Worm (Caenorhabditis elegans) whole organism, L1 larva: Measurements from ENCODE around the gene K01D12.8.

Experiments
- blmp-1 ChIP-seq: fragments of 150-350 bp; optimal IDR thresholded peaks from 2 replicates; lab custom pipeline; 2014; ENCODE audit warnings: missing biosample characterization, missing genetic modification characterization
- elt-3 ChIP-seq, 6 experiments: fragments of 150-350 bp in 1 of 6; sonication (generic microtip); optimal IDR thresholded peaks; 2 replicates each; lab custom pipeline; 2017 to 2018; ENCODE audit warnings: missing biosample characterization in 6 of 6, missing genetic modification characterization in 6 of 6, inconsistent platforms in 1 of 6
- fos-1 ChIP-seq: fragments of 150-350 bp; optimal IDR thresholded peaks from 2 replicates; lab custom pipeline; 2014; ENCODE audit warnings: missing biosample characterization, missing genetic modification characterization
- jun-1 ChIP-seq: fragments of 150-350 bp; optimal IDR thresholded peaks from 2 replicates; lab custom pipeline; 2014; ENCODE audit warnings: missing biosample characterization, missing genetic modification reagents, missing genetic modification characterization
- mep-1 ChIP-seq: fragments of 150-350 bp; optimal IDR thresholded peaks from 2 replicates; lab custom pipeline; 2014; ENCODE audit warnings: missing biosample characterization, missing genetic modification characterization
- nhr-12 ChIP-seq: sonication (generic microtip); optimal IDR thresholded peaks from 2 replicates; lab custom pipeline; 2017; ENCODE audit warnings: missing biosample characterization, missing genetic modification characterization
- pax-3 ChIP-seq: fragments of 200-800 bp; sonication (Bioruptor generic); optimal IDR thresholded peaks from 2 replicates; lab custom pipeline; 2018; ENCODE audit warnings: mild to moderate bottlenecking, missing genetic modification characterization, moderate library complexity, missing compliant biosample characterization
- pqm-1 ChIP-seq: sonication (generic microtip); optimal IDR thresholded peaks from 3 replicates; lab custom pipeline; 2017; ENCODE audit warnings: missing biosample characterization, missing genetic modification characterization
- ztf-11 ChIP-seq, 2 experiments: sonication (generic microtip); optimal IDR thresholded peaks; 2 replicates each; lab custom pipeline; 2016 to 2017; ENCODE audit warnings: missing genetic modification characterization in 2 of 2, missing biosample characterization in 1 of 2, missing compliant biosample characterization in 1 of 2
- ztf-4 ChIP-seq: fragments of 150-350 bp; optimal IDR thresholded peaks from 2 replicates; lab custom pipeline; 2014; ENCODE audit warnings: missing biosample characterization, missing genetic modification characterization

DNA sequence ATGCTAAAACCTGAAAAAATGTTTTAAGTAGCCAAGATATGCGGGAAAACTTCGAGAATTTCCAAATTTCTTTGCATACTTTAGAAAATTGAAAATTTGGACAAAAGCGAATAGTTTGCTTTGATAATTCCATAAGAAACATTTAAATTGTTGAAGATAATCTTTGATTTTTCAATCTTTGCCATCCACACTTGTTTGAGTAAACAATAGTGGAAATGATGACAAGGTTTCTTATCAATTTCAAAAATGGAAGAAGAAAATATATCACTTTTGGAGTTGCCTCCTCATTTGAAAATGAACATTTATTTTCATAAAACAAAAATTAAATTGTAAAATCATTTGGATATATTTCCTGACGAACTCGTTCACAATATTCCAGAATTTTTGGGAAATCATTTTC, 11.9 kb downstream of the K01D12.8 start:
- TF ChIP-seq mep-1 (tag; lab: Kevin White, UChicago) (no peak), blmp-1 (no peak), pax-3 (tag; lab: Kevin White, UChicago) (no peak), fos-1 (no peak), pqm-1 (no peak), elt-3 (tag; optimal IDR thresholded peaks at IDR 0.05; lab: Kevin White, UChicago) (no peak), ztf-4 (no peak), jun-1 (no peak), ztf-11 (tag; optimal IDR thresholded peaks at IDR 0.05; lab: Kevin White, UChicago) (no peak), nhr-12 (tag; lab: Kevin White, UChicago) (no peak)
